Worm (Caenorhabditis elegans) whole organism, L4 larva: ENCODE results near the gene rib-1.

ENCODE experiments used
- aha-1 ChIP-seq: fragments of 150-350 bp; peaks from one replicate; lab custom pipeline; 2014; ENCODE audit warnings: missing biosample characterization, missing genetic modification characterization
- arid-1 ChIP-seq: fragments of 200-800 bp; sonication (Bioruptor generic); conservative IDR thresholded peaks from 2 replicates; pipeline ENCODE4 v1.3.6; 2022; ENCODE audit warnings: missing genetic modification reagents, missing genetic modification characterization, missing compliant biosample characterization
- ceh-82 ChIP-seq: sonication (generic microtip); optimal IDR thresholded peaks from 2 replicates; lab custom pipeline; 2017; ENCODE audit warnings: missing biosample characterization, missing genetic modification characterization
- dpl-1 ChIP-seq: fragments of 150-350 bp; optimal IDR thresholded peaks from 2 replicates; lab custom pipeline; 2014; ENCODE audit warnings: missing biosample characterization, missing genetic modification reagents, missing genetic modification characterization
- lin-13 ChIP-seq: fragments of 150-350 bp; optimal IDR thresholded peaks from 2 replicates; lab custom pipeline; 2014; ENCODE audit warnings: missing biosample characterization, missing genetic modification reagents, missing genetic modification characterization
- nhr-28 ChIP-seq: fragments of 150-350 bp; optimal IDR thresholded peaks from 2 replicates; lab custom pipeline; 2014; ENCODE audit warnings: missing biosample characterization, missing genetic modification characterization
- unc-62 ChIP-seq, 3 experiments: fragments of 150-350 bp in 1 of 3; sonication (generic microtip); optimal IDR thresholded peaks in 2 of 3; peaks in 1 of 3; 1 replicate in 1 of 3; 2 replicates in 2 of 3; lab custom pipeline; 2014 to 2017; ENCODE audit warnings: missing biosample characterization in 3 of 3, missing genetic modification characterization in 3 of 3, missing genetic modification reagents in 3 of 3, missing genotype in 1 of 3

- TF ChIP-seq ceh-82 (no peak), arid-1 (GFP tag; lab: Robert Waterston, UW) (no peak), aha-1 (tag; lab: Kevin White, UChicago) (no peak), nhr-28 (no peak), dpl-1 (no peak), unc-62 (GFP tag; optimal IDR thresholded peaks at IDR 0.05 in 1 of 2; lab: Kevin White, UChicago) (no peak), unc-62 (tag; optimal IDR thresholded peaks at IDR 0.05; lab: Kevin White, UChicago) (no peak), lin-13 (GFP tag; lab: Kevin White, UChicago) (no peak)
These were observed 13.6 kb downstream of the rib-1 start, which contains the start of gene spe-36 for ce11 chrIV:11592165-11592564.
